Worm (Caenorhabditis elegans): Measurements from ENCODE around the gene tag-340.
A peak's percentile ranks its signal among the peaks of the same experiment; 100 is the strongest.

- TF ChIP-seq fos-1 (tag; optimal IDR thresholded peaks at IDR 0.05) (no peak), lin-29 (GFP tag; IDR thresholded peaks at IDR 0.05) (no peak), egl-27 (tag; optimal IDR thresholded peaks at IDR 0.05) (no peak), ceh-32 (tag; optimal IDR thresholded peaks at IDR 0.05; ENCODE audit: poor library complexity) (no peak), lin-15B (tag; optimal IDR thresholded peaks at IDR 0.05) (no peak), aha-1 (tag) (peak; percentile 73), snpc-1.2 (GFP tag; IDR thresholded peaks at IDR 0.05) (no peak), Y5F2A.4 (GFP tag; optimal IDR thresholded peaks at IDR 0.05) (no peak), nhr-237 (tag; optimal IDR thresholded peaks at IDR 0.05) (no peak), pqm-1 (tag; optimal IDR thresholded peaks at IDR 0.05) (no peak), sdz-12 (GFP tag; optimal IDR thresholded peaks at IDR 0.05) (no peak), lin-39 (tag; optimal IDR thresholded peaks at IDR 0.05) (no peak), nhr-25 (tag; optimal IDR thresholded peaks at IDR 0.05; ENCODE audit: borderline replicate concordance, insufficient read depth) (no peak), aly-2 (tag; optimal IDR thresholded peaks at IDR 0.05) (no peak)
Observed at ce11 chrIII:4934896-4935628, 34.8 kb downstream of the tag-340 start, which contains the start of gene mrps-18C.
